Worm (Caenorhabditis elegans) whole organism, early embryonic: ENCODE data around the gene C07E3.3.

ENCODE experiments used
- B0310.2 ChIP-seq: sonication (generic microtip); optimal IDR thresholded peaks from 2 replicates; lab custom pipeline; 2016; ENCODE audit warnings: mild to moderate bottlenecking, missing genetic modification characterization, missing compliant biosample characterization
- F13C5.2 ChIP-seq: sonication (generic microtip); optimal IDR thresholded peaks from 2 replicates; lab custom pipeline; 2017; ENCODE audit warnings: mild to moderate bottlenecking, missing genetic modification characterization, inconsistent platforms, missing compliant biosample characterization
- aly-1 ChIP-seq: sonication (generic microtip); optimal IDR thresholded peaks from 2 replicates; lab custom pipeline; 2016; ENCODE audit warnings: missing genetic modification characterization, missing compliant biosample characterization
- ama-1 ChIP-seq: fragments of 150-350 bp; optimal IDR thresholded peaks from 2 replicates; lab custom pipeline; 2014
- ceh-13 ChIP-seq: fragments of 200-800 bp; sonication (Bioruptor generic); optimal IDR thresholded peaks from 2 replicates; lab custom pipeline; 2018; ENCODE audit warnings: mild to moderate bottlenecking, missing genetic modification characterization, missing compliant biosample characterization
- ets-7 ChIP-seq: sonication (generic microtip); optimal IDR thresholded peaks from 2 replicates; lab custom pipeline; 2016; ENCODE audit warnings: missing genotype, missing genetic modification characterization, missing compliant biosample characterization
- flt-1 ChIP-seq: fragments of 200-800 bp; sonication (Bioruptor generic); IDR thresholded peaks from 2 replicates; pipeline ENCODE4 v1.3.6; 2022; ENCODE audit warnings: missing genetic modification characterization, missing compliant biosample characterization
- hmg-4 ChIP-seq: fragments of 200-800 bp; sonication (Bioruptor generic); optimal IDR thresholded peaks from 2 replicates; lab custom pipeline; 2018; ENCODE audit warnings: mild to moderate bottlenecking, missing genetic modification characterization, missing compliant biosample characterization
- hnd-1 ChIP-seq: sonication (generic microtip); optimal IDR thresholded peaks from 2 replicates; lab custom pipeline; 2016; ENCODE audit warnings: missing genetic modification characterization, missing compliant biosample characterization
- scrt-1 ChIP-seq: fragments of 200-800 bp; sonication (Bioruptor generic); IDR thresholded peaks from 2 replicates; pipeline ENCODE4 v1.3.6; 2022; ENCODE audit warnings: missing genetic modification characterization, missing compliant biosample characterization
- tbx-11 ChIP-seq: fragments of 200-800 bp; sonication (Bioruptor generic); IDR thresholded peaks from 2 replicates; pipeline ENCODE4 v1.3.6; 2022; ENCODE audit warnings: missing genetic modification characterization, missing compliant biosample characterization
- tra-4 ChIP-seq: sonication (generic microtip); optimal IDR thresholded peaks from 2 replicates; lab custom pipeline; 2017; ENCODE audit warnings: missing genetic modification characterization, missing compliant biosample characterization

ce11 chrII:10345012-10345411, 12.3 kb downstream of the C07E3.3 start, which contains the start of gene pro-2:
- TF ChIP-seq ama-1 (lab: Kevin White, UChicago) = no peak
- TF ChIP-seq ceh-13 = no peak
- TF ChIP-seq hnd-1 (tag; lab: Kevin White, UChicago) = no peak
- no peak for TF ChIP-seq hmg-4 (GFP tag; lab: Kevin White, UChicago)
- no peak for TF ChIP-seq tra-4 (tag; lab: Kevin White, UChicago)
- no peak for TF ChIP-seq aly-1 (tag; lab: Kevin White, UChicago)
- TF ChIP-seq F13C5.2 (tag; lab: Kevin White, UChicago) = no peak
- no peak for TF ChIP-seq B0310.2 (tag; lab: Kevin White, UChicago)
- TF ChIP-seq ets-7 (tag; lab: Kevin White, UChicago) = no peak
- no peak for TF ChIP-seq tbx-11 (GFP tag; lab: Robert Waterston, UW)
- no peak for TF ChIP-seq scrt-1 (GFP tag; lab: Robert Waterston, UW)
- TF ChIP-seq flt-1 = no peak
